Fruit fly (Drosophila melanogaster): ENCODE data around the gene spz4.

The spz4 gene

dm6 chr2L:11452601-11453345 is 48.7 kb upstream of the spz4 start (continued):
- TF ChIP-seq CG3407 (GFP tag; optimal IDR thresholded peaks at IDR 0.05) (peak; percentile 33), trem (tag; optimal IDR thresholded peaks at IDR 0.05) (peak; percentile 48), lab (GFP tag; optimal IDR thresholded peaks at IDR 0.05) (no peak), Xbp1 (GFP tag; optimal IDR thresholded peaks at IDR 0.05) (peak; percentile 37), CG6175 (GFP tag; IDR thresholded peaks at IDR 0.05) (no peak), CG9932 (GFP tag; IDR thresholded peaks at IDR 0.05) (no peak), CG32767 (GFP tag; IDR thresholded peaks at IDR 0.05) (no peak), Kr (GFP tag; optimal IDR thresholded peaks at IDR 0.05) (peak; percentile 90), ken (GFP tag; IDR thresholded peaks at IDR 0.05) (0 out of 3 replicates have a peak, but pooled peaks have one; percentile 14), ab (GFP tag; optimal IDR thresholded peaks at IDR 0.05) (no peak), CG7745 (tag; optimal IDR thresholded peaks at IDR 0.05) (no peak), Atf3 (GFP tag; optimal IDR thresholded peaks at IDR 0.05) (no peak), Atf-2 (GFP tag; optimal IDR thresholded peaks at IDR 0.05) (peak; percentile 35), sna (GFP tag; IDR thresholded peaks at IDR 0.05; ENCODE audit: partially characterized antibody) (no peak), mam (GFP tag; optimal IDR thresholded peaks at IDR 0.05) (no peak), oc (tag; optimal IDR thresholded peaks at IDR 0.05) (peak; percentile 22), CG12155 (GFP tag; optimal IDR thresholded peaks at IDR 0.05) (peak; percentile 39), CG8281 (tag; optimal IDR thresholded peaks at IDR 0.05) (no peak), crp (GFP tag; optimal IDR thresholded peaks at IDR 0.05) (no peak), CG2116 (GFP tag; optimal IDR thresholded peaks at IDR 0.05) (peak; percentile 65), mld (GFP tag; IDR thresholded peaks at IDR 0.05; ENCODE audit: partially characterized antibody) (no peak), CG17385 (GFP tag; optimal IDR thresholded peaks at IDR 0.05) (peak; percentile 38), kah (GFP tag; optimal IDR thresholded peaks at IDR 0.05) (no peak), fru (optimal IDR thresholded peaks at IDR 0.05) (no peak), sr (GFP tag; IDR thresholded peaks at IDR 0.05) (no peak), ssp (GFP tag; IDR thresholded peaks at IDR 0.05) (no peak), Lhr (GFP tag; optimal IDR thresholded peaks at IDR 0.05) (peak; percentile 33), B-H2 (GFP tag; optimal IDR thresholded peaks at IDR 0.05) (no peak), CG10462 (GFP tag; optimal IDR thresholded peaks at IDR 0.05) (peak; percentile 54), CG31365 (tag; optimal IDR thresholded peaks at IDR 0.05) (no peak), Hmr (GFP tag; optimal IDR thresholded peaks at IDR 0.05) (no peak), CG4360 (GFP tag; IDR thresholded peaks at IDR 0.05) (no peak), CG17359 (tag; optimal IDR thresholded peaks at IDR 0.05) (no peak), Myb (GFP tag; optimal IDR thresholded peaks at IDR 0.05) (no peak), CG15479 (GFP tag; optimal IDR thresholded peaks at IDR 0.05) (peak; percentile 22), CG30403 (GFP tag; optimal IDR thresholded peaks at IDR 0.05) (peak; percentile 56), CG18599 (GFP tag; optimal IDR thresholded peaks at IDR 0.05) (no peak), wdn (GFP tag; IDR thresholded peaks at IDR 0.05) (no peak), fd64A (GFP tag; optimal IDR thresholded peaks at IDR 0.05) (no peak), Ssrp (tag; optimal IDR thresholded peaks at IDR 0.05) (peak; percentile 57), CG18476 (GFP tag; optimal IDR thresholded peaks at IDR 0.05) (no peak), D19B (GFP tag; optimal IDR thresholded peaks at IDR 0.05) (no peak), lmd (GFP tag; IDR thresholded peaks at IDR 0.05) (no peak), sens (GFP tag) (peak; percentile 95), CG1529 (GFP tag; optimal IDR thresholded peaks at IDR 0.05) (peak; percentile 34), Hsf (GFP tag; optimal IDR thresholded peaks at IDR 0.05) (peak; percentile 61), hb (GFP tag; IDR thresholded peaks at IDR 0.05; ENCODE audit: partially characterized antibody) (no peak), CG7928 (GFP tag; optimal IDR thresholded peaks at IDR 0.05) (no peak), pho (GFP tag; optimal IDR thresholded peaks at IDR 0.05) (no peak), CG3847 (GFP tag; IDR thresholded peaks at IDR 0.05) (no peak)
